3 fruit fly cellular contexts compared by ENCODE assay signal in genomic region chrX:10088023-10088913, dm6.
TF ChIP-seq lines count a peak whose summit lies in the region.

No protein-coding gene starts in this region.

TF ChIP-seq in whole organism, embryonic, 481 proteins besides CTCF, POLR2A, EP300 and RAD21 (continued from another document and continues in another):
- TF ChIP-seq Bdp1 (GFP tag; optimal IDR thresholded peaks at IDR 0.05; lab: Kevin White, UChicago), result peak; percentile 33
- TF ChIP-seq salm (tag; optimal IDR thresholded peaks at IDR 0.05; lab: Kevin White, UChicago), result peak; percentile 37
- TF ChIP-seq CG30403 (GFP tag; optimal IDR thresholded peaks at IDR 0.05; lab: Kevin White, UChicago), result peak; percentile 56
- peak; percentile 8 for TF ChIP-seq stwl (tag; optimal IDR thresholded peaks at IDR 0.05; lab: Kevin White, UChicago)
- TF ChIP-seq HLH4C (GFP tag; IDR thresholded peaks at IDR 0.05; lab: Robert Waterston, UW; ENCODE audit: partially characterized antibody), result no peak
- peak; percentile 59 for TF ChIP-seq CG6254 (GFP tag; optimal IDR thresholded peaks at IDR 0.05; lab: Kevin White, UChicago)
- TF ChIP-seq CG10267 (tag; optimal IDR thresholded peaks at IDR 0.05; lab: Kevin White, UChicago), result peak; percentile 68
- TF ChIP-seq CG10209 (GFP tag; optimal IDR thresholded peaks at IDR 0.05; lab: Kevin White, UChicago), result peak; percentile 52
- TF ChIP-seq hbn (GFP tag; IDR thresholded peaks at IDR 0.05; lab: Robert Waterston, UW; ENCODE audit: partially characterized antibody), result no peak
- TF ChIP-seq Hr78 (GFP tag; optimal IDR thresholded peaks at IDR 0.05; lab: Kevin White, UChicago), result peak in 1 of 2 experiments; percentile 40
- TF ChIP-seq danr (GFP tag; IDR thresholded peaks at IDR 0.05; lab: Robert Waterston, UW), result no peak
- peak; percentile 54; the same call in 2 of the 3 replicates for TF ChIP-seq ken (GFP tag; IDR thresholded peaks at IDR 0.05; lab: Robert Waterston, UW)
- peak; percentile 43 for TF ChIP-seq Nf-YB (GFP tag; optimal IDR thresholded peaks at IDR 0.05; lab: Kevin White, UChicago)
- peak; percentile 44 for TF ChIP-seq CHES-1-like (GFP tag; optimal IDR thresholded peaks at IDR 0.05; lab: Kevin White, UChicago)
- peak; percentile 57 for TF ChIP-seq CG14710 (tag; optimal IDR thresholded peaks at IDR 0.05; lab: Kevin White, UChicago)
- no peak for TF ChIP-seq CG17802 (tag; optimal IDR thresholded peaks at IDR 0.05; lab: Kevin White, UChicago)
- TF ChIP-seq Atf-2 (GFP tag; optimal IDR thresholded peaks at IDR 0.05; lab: Kevin White, UChicago), result peak; percentile 38
- peak; percentile 26; the same call in 1 of the 2 replicates for TF ChIP-seq aop (GFP tag; IDR thresholded peaks at IDR 0.05; lab: Robert Waterston, UW)
- TF ChIP-seq CG4854 (GFP tag; optimal IDR thresholded peaks at IDR 0.05; lab: Kevin White, UChicago), result peak; percentile 30
- TF ChIP-seq Sox100B (GFP tag; optimal IDR thresholded peaks at IDR 0.05; lab: Kevin White, UChicago), result no peak
- TF ChIP-seq fru (optimal IDR thresholded peaks at IDR 0.05; lab: Kevin White, UChicago), result no peak
- 0 out of 2 replicates have a peak, but pooled peaks have one; percentile 51 for TF ChIP-seq sob (GFP tag; IDR thresholded peaks at IDR 0.05; lab: Robert Waterston, UW)
- peak; percentile 26 for TF ChIP-seq Asciz (GFP tag; optimal IDR thresholded peaks at IDR 0.05; lab: Kevin White, UChicago)
- no peak for TF ChIP-seq CG34376 (GFP tag; optimal IDR thresholded peaks at IDR 0.05; lab: Kevin White, UChicago)
- no peak for TF ChIP-seq crp (GFP tag; optimal IDR thresholded peaks at IDR 0.05; lab: Kevin White, UChicago)
- TF ChIP-seq Spps (tag; optimal IDR thresholded peaks at IDR 0.05; lab: Kevin White, UChicago), result peak; percentile 43
- TF ChIP-seq Nf-YC (tag; optimal IDR thresholded peaks at IDR 0.05; lab: Kevin White, UChicago), result no peak
- TF ChIP-seq pros (GFP tag; optimal IDR thresholded peaks at IDR 0.05; lab: Kevin White, UChicago), result peak; percentile 85
- TF ChIP-seq YL-1 (GFP tag; optimal IDR thresholded peaks at IDR 0.05; lab: Kevin White, UChicago), result no peak
- no peak for TF ChIP-seq Opbp (GFP tag; IDR thresholded peaks at IDR 0.05; lab: Robert Waterston, UW; ENCODE audit: partially characterized antibody)
- TF ChIP-seq ap (GFP tag; IDR thresholded peaks at IDR 0.05; lab: Robert Waterston, UW), result peak; percentile 60
- peak; percentile 78 for TF ChIP-seq otp (GFP tag; IDR thresholded peaks at IDR 0.05; lab: Robert Waterston, UW)
- TF ChIP-seq CG12071 (GFP tag; optimal IDR thresholded peaks at IDR 0.05; lab: Kevin White, UChicago), result no peak
- peak; percentile 62 for TF ChIP-seq nom (GFP tag; optimal IDR thresholded peaks at IDR 0.05; lab: Kevin White, UChicago)
- TF ChIP-seq Dll (GFP tag; IDR thresholded peaks at IDR 0.05; lab: Robert Waterston, UW; ENCODE audit: partially characterized antibody), result no peak
- no peak for TF ChIP-seq Doc2 (GFP tag; IDR thresholded peaks at IDR 0.05; lab: Robert Waterston, UW)
- TF ChIP-seq dmrt11E (tag; optimal IDR thresholded peaks at IDR 0.05; lab: Kevin White, UChicago), result peak; percentile 83
- TF ChIP-seq CG18011 (GFP tag; optimal IDR thresholded peaks at IDR 0.05; lab: Kevin White, UChicago), result peak; percentile 35
- TF ChIP-seq ATbp (GFP tag; optimal IDR thresholded peaks at IDR 0.05; lab: Kevin White, UChicago), result peak; percentile 46
- TF ChIP-seq CG12744 (GFP tag; optimal IDR thresholded peaks at IDR 0.05; lab: Kevin White, UChicago), result peak; percentile 27
- TF ChIP-seq Lpt (GFP tag; optimal IDR thresholded peaks at IDR 0.05; lab: Kevin White, UChicago), result no peak
- no peak for TF ChIP-seq CG7357 (GFP tag; IDR thresholded peaks at IDR 0.05; lab: Robert Waterston, UW)
- peak; percentile 22 for TF ChIP-seq Camta (GFP tag; optimal IDR thresholded peaks at IDR 0.05; lab: Kevin White, UChicago)

TF ChIP-seq in whole organism, prepupa, 60 proteins besides CTCF, POLR2A, EP300 and RAD21 (continued from another document):
- peak; percentile 60 for TF ChIP-seq dsx (GFP tag; optimal IDR thresholded peaks at IDR 0.05; lab: Kevin White, UChicago; ENCODE audit: poor library complexity, severe bottlenecking)
- TF ChIP-seq Hr38 (GFP tag; optimal IDR thresholded peaks at IDR 0.05; lab: Kevin White, UChicago), result no peak
- TF ChIP-seq topi (GFP tag; optimal IDR thresholded peaks at IDR 0.05; lab: Kevin White, UChicago), result peak; percentile 85
- TF ChIP-seq dac (GFP tag; optimal IDR thresholded peaks at IDR 0.05; lab: Kevin White, UChicago), result peak; percentile 42
- peak; percentile 70; the same call in 2 of the 3 replicates for TF ChIP-seq eg (GFP tag; IDR thresholded peaks at IDR 0.05; lab: Robert Waterston, UW)
- peak; percentile 77 for TF ChIP-seq CG10631 (GFP tag; optimal IDR thresholded peaks at IDR 0.05; lab: Kevin White, UChicago)
- TF ChIP-seq spab (GFP tag; optimal IDR thresholded peaks at IDR 0.05; lab: Kevin White, UChicago), result peak; percentile 71
- TF ChIP-seq cyc (GFP tag; optimal IDR thresholded peaks at IDR 0.05; lab: Kevin White, UChicago), result peak; percentile 67
- peak; percentile 21 for TF ChIP-seq Blimp-1 (GFP tag; optimal IDR thresholded peaks at IDR 0.05; lab: Kevin White, UChicago)
- peak; percentile 86 for TF ChIP-seq CG6792 (GFP tag; optimal IDR thresholded peaks at IDR 0.05; lab: Kevin White, UChicago)
- TF ChIP-seq CG10669 (GFP tag; optimal IDR thresholded peaks at IDR 0.05; lab: Kevin White, UChicago), result peak; percentile 81
- peak; percentile 71 for TF ChIP-seq fd59A (GFP tag; optimal IDR thresholded peaks at IDR 0.05; lab: Kevin White, UChicago)
- peak; percentile 81 for TF ChIP-seq achi (GFP tag; optimal IDR thresholded peaks at IDR 0.05; lab: Kevin White, UChicago)
- peak; percentile 85 for TF ChIP-seq CG34406 (GFP tag; optimal IDR thresholded peaks at IDR 0.05; lab: Kevin White, UChicago)
- peak; percentile 76 for TF ChIP-seq acj6 (GFP tag; optimal IDR thresholded peaks at IDR 0.05; lab: Kevin White, UChicago)
- TF ChIP-seq vri (GFP tag; optimal IDR thresholded peaks at IDR 0.05; lab: Kevin White, UChicago), result peak; percentile 76
- TF ChIP-seq CG8632 (GFP tag; optimal IDR thresholded peaks at IDR 0.05; lab: Kevin White, UChicago), result peak; percentile 84
- peak; percentile 51 for TF ChIP-seq Lpt (GFP tag; optimal IDR thresholded peaks at IDR 0.05; lab: Kevin White, UChicago)
- peak; percentile 69 for TF ChIP-seq Ets21C (GFP tag; optimal IDR thresholded peaks at IDR 0.05; lab: Kevin White, UChicago)
- TF ChIP-seq CG9139 (GFP tag; optimal IDR thresholded peaks at IDR 0.05; lab: Kevin White, UChicago), result peak; percentile 69
- TF ChIP-seq ss (GFP tag; optimal IDR thresholded peaks at IDR 0.05; lab: Kevin White, UChicago), result peak; percentile 72 to 76
- TF ChIP-seq Eip78C (GFP tag; lab: Kevin White, UChicago), result peak; percentile 96
- peak; percentile 86 for TF ChIP-seq Smox (GFP tag; optimal IDR thresholded peaks at IDR 0.05; lab: Kevin White, UChicago)
- TF ChIP-seq CG6276 (GFP tag; optimal IDR thresholded peaks at IDR 0.05; lab: Kevin White, UChicago), result peak; percentile 53
- TF ChIP-seq Sox102F (GFP tag; optimal IDR thresholded peaks at IDR 0.05; lab: Kevin White, UChicago), result peak; percentile 86
- TF ChIP-seq Gug (GFP tag; IDR thresholded peaks at IDR 0.05; lab: Robert Waterston, UW), result 0 out of 2 replicates have a peak, but pooled peaks have one; percentile 13
- TF ChIP-seq Eip93F (GFP tag; optimal IDR thresholded peaks at IDR 0.05; lab: Kevin White, UChicago), result peak; percentile 2
- peak; percentile 76 for TF ChIP-seq net (GFP tag; optimal IDR thresholded peaks at IDR 0.05; lab: Kevin White, UChicago)
- TF ChIP-seq CG31627 (GFP tag; optimal IDR thresholded peaks at IDR 0.05; lab: Kevin White, UChicago), result peak; percentile 77
- TF ChIP-seq Ets96B (tag; optimal IDR thresholded peaks at IDR 0.05; lab: Kevin White, UChicago), result peak; percentile 78
- TF ChIP-seq CG4318 (GFP tag; optimal IDR thresholded peaks at IDR 0.05; lab: Kevin White, UChicago), result peak; percentile 39
- TF ChIP-seq CG16779 (tag; optimal IDR thresholded peaks at IDR 0.05; lab: Kevin White, UChicago), result peak; percentile 56
- peak; percentile 71 for TF ChIP-seq CG6854 (GFP tag; optimal IDR thresholded peaks at IDR 0.05; lab: Kevin White, UChicago)
- TF ChIP-seq CG11294 (GFP tag; IDR thresholded peaks at IDR 0.05; lab: Robert Waterston, UW), result peak; percentile 44; the same call in 1 of the 2 replicates
- TF ChIP-seq fkh (GFP tag; optimal IDR thresholded peaks at IDR 0.05; lab: Kevin White, UChicago), result no peak
- TF ChIP-seq salr (GFP tag; optimal IDR thresholded peaks at IDR 0.05; lab: Kevin White, UChicago), result peak; percentile 21 to 49
- TF ChIP-seq CG32006 (GFP tag; optimal IDR thresholded peaks at IDR 0.05; lab: Kevin White, UChicago), result peak; percentile 62
- peak; percentile 53 for TF ChIP-seq CG11902 (GFP tag; optimal IDR thresholded peaks at IDR 0.05; lab: Kevin White, UChicago)
- TF ChIP-seq CG6808 (GFP tag; optimal IDR thresholded peaks at IDR 0.05; lab: Kevin White, UChicago), result peak; percentile 77
- TF ChIP-seq CG3919 (GFP tag; optimal IDR thresholded peaks at IDR 0.05; lab: Kevin White, UChicago), result peak; percentile 78

TF ChIP-seq in whole organism, wandering third instar larva, 38 proteins besides CTCF, POLR2A, EP300 and RAD21 (continued from another document):
- no peak for TF ChIP-seq Dfd (GFP tag; optimal IDR thresholded peaks at IDR 0.05; lab: Kevin White, UChicago)
- TF ChIP-seq brk (GFP tag; optimal IDR thresholded peaks at IDR 0.05; lab: Kevin White, UChicago), result no peak
- peak; percentile 69 for TF ChIP-seq HLH106 (tag; optimal IDR thresholded peaks at IDR 0.05; lab: Kevin White, UChicago)
- TF ChIP-seq tai (GFP tag; optimal IDR thresholded peaks at IDR 0.05; lab: Kevin White, UChicago), result no peak
- peak; percentile 83 for TF ChIP-seq woc (GFP tag; optimal IDR thresholded peaks at IDR 0.05; lab: Kevin White, UChicago)
- TF ChIP-seq rgr (GFP tag; optimal IDR thresholded peaks at IDR 0.05; lab: Kevin White, UChicago), result peak; percentile 85
- peak; percentile 86 for TF ChIP-seq psq (GFP tag; optimal IDR thresholded peaks at IDR 0.05; lab: Kevin White, UChicago)
- no peak for TF ChIP-seq usp (GFP tag; optimal IDR thresholded peaks at IDR 0.05; lab: Kevin White, UChicago)
- no peak for TF ChIP-seq N (GFP tag; optimal IDR thresholded peaks at IDR 0.05; lab: Kevin White, UChicago)
- TF ChIP-seq Abd-B (GFP tag; optimal IDR thresholded peaks at IDR 0.05; lab: Kevin White, UChicago), result no peak
- no peak for TF ChIP-seq lola (GFP tag; optimal IDR thresholded peaks at IDR 0.05; lab: Kevin White, UChicago)
- no peak for TF ChIP-seq jim (GFP tag; optimal IDR thresholded peaks at IDR 0.05; lab: Kevin White, UChicago)
- peak; percentile 81 for TF ChIP-seq ey (GFP tag; optimal IDR thresholded peaks at IDR 0.05; lab: Kevin White, UChicago)
- TF ChIP-seq Vsx2 (GFP tag; optimal IDR thresholded peaks at IDR 0.05; lab: Kevin White, UChicago; ENCODE audit: partially characterized antibody), result no peak
- TF ChIP-seq Hnf4 (GFP tag; optimal IDR thresholded peaks at IDR 0.05; lab: Kevin White, UChicago), result peak; percentile 79
- TF ChIP-seq Dif (GFP tag; optimal IDR thresholded peaks at IDR 0.05; lab: Kevin White, UChicago; ENCODE audit: partially characterized antibody), result peak; percentile 44
